Worm (Caenorhabditis elegans) whole organism, L2 larva: ENCODE data around the gene B0365.9.

Source experiments
- ZK546.5 ChIP-seq: sonication (generic microtip); optimal IDR thresholded peaks from 2 replicates; lab custom pipeline; 2017; ENCODE audit warnings: missing biosample characterization, missing genetic modification characterization
- egl-27 ChIP-seq: sonication (generic microtip); optimal IDR thresholded peaks from 3 replicates; lab custom pipeline; 2017; ENCODE audit warnings: missing biosample characterization, missing genetic modification reagents, missing genetic modification characterization
- lin-13 ChIP-seq: fragments of 150-350 bp; optimal IDR thresholded peaks from 2 replicates; lab custom pipeline; 2014; ENCODE audit warnings: missing biosample characterization, missing genetic modification reagents, missing genetic modification characterization
- unc-62 ChIP-seq: fragments of 150-350 bp; optimal IDR thresholded peaks from 2 replicates; lab custom pipeline; 2014; ENCODE audit warnings: missing biosample characterization, missing genetic modification reagents, missing genetic modification characterization
- ztf-11 ChIP-seq: sonication (generic microtip); optimal IDR thresholded peaks from 2 replicates; lab custom pipeline; 2017; ENCODE audit warnings: missing biosample characterization, missing genetic modification characterization

ce11 chrV:13154225-13154624 is 20.9 kb upstream of the B0365.9 start:
- no peak for TF ChIP-seq ztf-11 (tag; lab: Kevin White, UChicago)
- TF ChIP-seq lin-13: no peak
- no peak for TF ChIP-seq egl-27 (tag; lab: Kevin White, UChicago)
- TF ChIP-seq unc-62 (GFP tag; lab: Kevin White, UChicago): no peak
- TF ChIP-seq ZK546.5 (tag; lab: Kevin White, UChicago): no peak
